Worm (Caenorhabditis elegans) whole organism, L1 larva: ENCODE measurements around the gene Y54G2A.26.

Experiments
- ama-1 ChIP-seq: fragments of 150-350 bp; optimal IDR thresholded peaks from 2 replicates; lab custom pipeline; 2014
- ceh-82 ChIP-seq, 3 experiments: fragments of 150-350 bp in 1 of 3; sonication (generic microtip) in 2 of 3; optimal IDR thresholded peaks; 2 replicates each; lab custom pipeline; 2014 to 2017; ENCODE audit warnings: missing biosample characterization in 3 of 3, missing genetic modification characterization in 3 of 3
- ces-1 ChIP-seq: fragments of 150-350 bp; optimal IDR thresholded peaks from 2 replicates; lab custom pipeline; 2014; ENCODE audit warnings: missing biosample characterization, missing genetic modification reagents, missing genetic modification characterization
- elt-3 ChIP-seq, 6 experiments: fragments of 150-350 bp in 1 of 6; sonication (generic microtip); optimal IDR thresholded peaks; 2 replicates each; lab custom pipeline; 2017 to 2018; ENCODE audit warnings: missing biosample characterization in 6 of 6, missing genetic modification characterization in 6 of 6, inconsistent platforms in 1 of 6
- fkh-10 ChIP-seq: sonication (generic microtip); optimal IDR thresholded peaks from 2 replicates; lab custom pipeline; 2017; ENCODE audit warnings: missing biosample characterization, missing genetic modification reagents, missing genetic modification characterization
- lin-13 ChIP-seq: fragments of 150-350 bp; optimal IDR thresholded peaks from 2 replicates; lab custom pipeline; 2014; ENCODE audit warnings: missing biosample characterization, missing genetic modification reagents, missing genetic modification characterization
- snpc-4 ChIP-seq: fragments of 150-350 bp; optimal IDR thresholded peaks from 2 replicates; lab custom pipeline; 2014; ENCODE audit warnings: missing biosample characterization, missing genetic modification characterization
- unc-130 ChIP-seq: fragments of 150-350 bp; optimal IDR thresholded peaks from 2 replicates; lab custom pipeline; 2017; ENCODE audit warnings: missing biosample characterization, missing genetic modification characterization, inconsistent platforms
- ztf-11 ChIP-seq, 2 experiments: sonication (generic microtip); optimal IDR thresholded peaks; 2 replicates each; lab custom pipeline; 2016 to 2017; ENCODE audit warnings: missing genetic modification characterization in 2 of 2, missing biosample characterization in 1 of 2, missing compliant biosample characterization in 1 of 2

ce11 chrIV:2982443-2982842 lies 12.8 kb downstream of the Y54G2A.26 start:
- TF ChIP-seq lin-13 (GFP tag; lab: Kevin White, UChicago) (no peak), snpc-4 (tag; lab: Kevin White, UChicago) (no peak), fkh-10 (GFP tag; lab: Kevin White, UChicago) (no peak), ztf-11 (tag; optimal IDR thresholded peaks at IDR 0.05; lab: Kevin White, UChicago) (no peak), ceh-82 (tag; optimal IDR thresholded peaks at IDR 0.05; lab: Kevin White, UChicago) (no peak), unc-130 (tag; lab: Kevin White, UChicago) (no peak), ces-1 (GFP tag; lab: Kevin White, UChicago) (peak; percentile 24), elt-3 (tag; optimal IDR thresholded peaks at IDR 0.05; lab: Kevin White, UChicago) (no peak), ama-1 (lab: Kevin White, UChicago) (no peak)
